Fruit fly (Drosophila melanogaster) whole organism, adult: ENCODE data around the gene Npc2b.

Experiments
- CG12768 ChIP-seq: fragments of 200-800 bp; sonication (Bioruptor generic); optimal IDR thresholded peaks from 2 replicates; lab custom pipeline; 2017; ENCODE audit warnings: missing biosample characterization, missing genetic modification characterization, mild to moderate bottlenecking, moderate library complexity, missing genetic modification reagents
- CG14711 ChIP-seq: fragments of 200-800 bp; sonication (Bioruptor generic); optimal IDR thresholded peaks from 2 replicates; lab custom pipeline; 2018; ENCODE audit warnings: missing biosample characterization, mild to moderate bottlenecking, missing genetic modification characterization, moderate library complexity
- CG7045 ChIP-seq: fragments of 200-800 bp; sonication (Bioruptor generic); optimal IDR thresholded peaks from 2 replicates; lab custom pipeline; 2017; ENCODE audit warnings: missing biosample characterization, mild to moderate bottlenecking, missing genetic modification characterization
- Mnt ChIP-seq: fragments of 200-800 bp; sonication (Bioruptor generic); optimal IDR thresholded peaks from 2 replicates; lab custom pipeline; 2016; ENCODE audit warnings: missing biosample characterization, mild to moderate bottlenecking, missing genetic modification characterization
- bab1 ChIP-seq: fragments of 200-800 bp; sonication (Bioruptor generic); optimal IDR thresholded peaks from 3 replicates; lab custom pipeline; 2019; ENCODE audit warnings: missing biosample characterization, mild to moderate bottlenecking, missing genetic modification characterization, moderate library complexity
- kay ChIP-seq: fragments of 200-800 bp; sonication (Bioruptor generic); peaks from one replicate; lab custom pipeline; 2016; ENCODE audit warnings: missing biosample characterization, missing genetic modification characterization, borderline replicate concordance
- pad ChIP-seq: fragments of 200-800 bp; sonication (Bioruptor generic); optimal IDR thresholded peaks from 3 replicates; lab custom pipeline; 2017; ENCODE audit warnings: missing biosample characterization, missing genetic modification characterization, mild to moderate bottlenecking, moderate library complexity, missing genetic modification reagents

- TF ChIP-seq CG7045 (GFP tag; lab: Kevin White, UChicago) (peak; percentile 25), Mnt (GFP tag; lab: Kevin White, UChicago) (peak; percentile 31), CG12768 (GFP tag; lab: Kevin White, UChicago) (peak; percentile 87), pad (GFP tag; lab: Kevin White, UChicago) (peak; percentile 6), CG14711 (tag; lab: Kevin White, UChicago) (no peak), kay (GFP tag; lab: Kevin White, UChicago) (peak; percentile 64), bab1 (GFP tag; lab: Kevin White, UChicago) (no peak)
Observed at dm6 chr3R:14070096-14070495, 19.2 kb upstream of the Npc2b start.
